Worm (Caenorhabditis elegans) whole organism, L4 larva: ENCODE results near the gene W06H8.6.
A peak's percentile ranks its signal among the peaks of the same experiment; 100 is the strongest.

Source experiments
- D1046.2 ChIP-seq: fragments of 200-800 bp; sonication (Bioruptor generic); IDR thresholded peaks from 2 replicates; pipeline ENCODE4 v1.3.6; 2022; ENCODE audit warnings: missing genetic modification characterization, missing compliant biosample characterization
- F49E8.2 ChIP-seq: sonication (generic microtip); optimal IDR thresholded peaks from 2 replicates; lab custom pipeline; 2016; ENCODE audit warnings: missing compliant biosample characterization, mild to moderate bottlenecking, missing genetic modification characterization, borderline replicate concordance
- Y5F2A.4 ChIP-seq: fragments of 200-800 bp; sonication (Bioruptor generic); optimal IDR thresholded peaks from 2 replicates; lab custom pipeline; 2018; ENCODE audit warnings: mild to moderate bottlenecking, missing genetic modification characterization, missing compliant biosample characterization
- ZK337.2 ChIP-seq: fragments of 200-800 bp; sonication (Bioruptor generic); IDR thresholded peaks from 2 replicates; pipeline ENCODE4 v1.3.6; 2022; ENCODE audit warnings: missing genetic modification reagents, missing genetic modification characterization, missing compliant biosample characterization
- aha-1 ChIP-seq: fragments of 150-350 bp; peaks from one replicate; lab custom pipeline; 2014; ENCODE audit warnings: missing biosample characterization, missing genetic modification characterization
- aly-2 ChIP-seq: sonication (generic microtip); optimal IDR thresholded peaks from 2 replicates; lab custom pipeline; 2018; ENCODE audit warnings: missing biosample characterization, missing genetic modification characterization
- attf-4 ChIP-seq: sonication (generic microtip); optimal IDR thresholded peaks from 3 replicates; lab custom pipeline; 2017; ENCODE audit warnings: missing biosample characterization, missing genetic modification characterization
- ceh-62 ChIP-seq: sonication (generic microtip); optimal IDR thresholded peaks from 2 replicates; lab custom pipeline; 2017; ENCODE audit warnings: missing biosample characterization, missing genetic modification characterization
- cey-2 ChIP-seq: sonication (generic microtip); optimal IDR thresholded peaks from 3 replicates; lab custom pipeline; 2017; ENCODE audit warnings: missing genetic modification characterization, mild to moderate bottlenecking, missing compliant biosample characterization, antibody characterized with exemption, borderline replicate concordance; ENCODE audit not compliant: insufficient read depth
- ctbp-1 ChIP-seq: fragments of 200-800 bp; sonication (Bioruptor generic); IDR thresholded peaks from 2 replicates; pipeline ENCODE4 v1.3.6; 2022; ENCODE audit warnings: missing genetic modification reagents, missing genetic modification characterization, missing compliant biosample characterization
- daf-16 ChIP-seq, 3 experiments: sonication (generic microtip); optimal IDR thresholded peaks; 2 replicates each; lab custom pipeline; 2016 to 2017; ENCODE audit warnings: missing genetic modification characterization in 3 of 3, missing genetic modification reagents in 3 of 3, mild to moderate bottlenecking in 2 of 3, missing compliant biosample characterization in 2 of 3, missing biosample characterization in 1 of 3, moderate library complexity in 1 of 3
- dmd-6 ChIP-seq: fragments of 200-800 bp; sonication (Bioruptor generic); IDR thresholded peaks from 2 replicates; pipeline ENCODE4 v1.3.6; 2022; ENCODE audit warnings: missing genetic modification reagents, missing genetic modification characterization, missing compliant biosample characterization
- dmd-9 ChIP-seq: fragments of 200-800 bp; sonication (Bioruptor generic); IDR thresholded peaks from 2 replicates; pipeline ENCODE4 v1.3.6; 2022; ENCODE audit warnings: missing genetic modification reagents, missing genetic modification characterization, missing compliant biosample characterization
- dpl-1 ChIP-seq: fragments of 150-350 bp; optimal IDR thresholded peaks from 2 replicates; lab custom pipeline; 2014; ENCODE audit warnings: missing biosample characterization, missing genetic modification reagents, missing genetic modification characterization
- egl-43 ChIP-seq: fragments of 200-800 bp; sonication (Bioruptor generic); IDR thresholded peaks from 2 replicates; pipeline ENCODE4 v1.3.6; 2022; ENCODE audit warnings: missing genetic modification reagents, missing genetic modification characterization, missing compliant biosample characterization
- hif-1 ChIP-seq, 2 experiments: sonication (generic microtip); optimal IDR thresholded peaks; 2 replicates each; lab custom pipeline; 2016 to 2017; ENCODE audit warnings: missing compliant biosample characterization in 2 of 2, missing genetic modification characterization in 2 of 2, missing genetic modification reagents in 2 of 2, missing genotype in 2 of 2, mild to moderate bottlenecking in 1 of 2
- hlh-30 ChIP-seq: sonication (generic microtip); optimal IDR thresholded peaks from 2 replicates; lab custom pipeline; 2017; ENCODE audit warnings: antibody characterized with exemption, mild to moderate bottlenecking, missing genetic modification characterization, missing compliant biosample characterization; ENCODE audit not compliant: insufficient read depth
- hmg-1.1 ChIP-seq: fragments of 200-800 bp; sonication (Bioruptor generic); IDR thresholded peaks from 2 replicates; pipeline ENCODE4 v1.3.6; 2022; ENCODE audit warnings: missing genetic modification reagents, missing genetic modification characterization, missing compliant biosample characterization
- jun-1 ChIP-seq: fragments of 150-350 bp; optimal IDR thresholded peaks from 2 replicates; lab custom pipeline; 2014; ENCODE audit warnings: missing biosample characterization, missing genetic modification reagents, missing genetic modification characterization
- lin-29 ChIP-seq: fragments of 200-800 bp; sonication (Bioruptor generic); IDR thresholded peaks from 2 replicates; pipeline ENCODE4 v1.3.6; 2022; ENCODE audit warnings: missing genetic modification reagents, missing genetic modification characterization, missing compliant biosample characterization
- madf-5 ChIP-seq, 2 experiments: fragments of 200-800 bp; sonication (Bioruptor generic); IDR thresholded peaks; 2 replicates each; pipeline ENCODE4 v1.3.6; 2022; ENCODE audit warnings: missing compliant biosample characterization in 2 of 2, missing genetic modification characterization in 2 of 2
- madf-9 ChIP-seq: fragments of 200-800 bp; sonication (Bioruptor generic); conservative IDR thresholded peaks from 2 replicates; pipeline ENCODE4 v1.3.6; 2022; ENCODE audit warnings: missing genetic modification reagents, missing genetic modification characterization, missing compliant biosample characterization
- mdl-1 ChIP-seq, 2 experiments: fragments of 150-350 bp in 1 of 2; sonication (generic microtip) in 1 of 2; optimal IDR thresholded peaks; 2 replicates each; lab custom pipeline; 2014 to 2017; ENCODE audit warnings: missing biosample characterization in 2 of 2, missing genetic modification characterization in 2 of 2
- mdt-29 ChIP-seq: fragments of 200-800 bp; sonication (Bioruptor generic); IDR thresholded peaks from 2 replicates; pipeline ENCODE4 v1.3.6; 2022; ENCODE audit warnings: missing genetic modification reagents, missing genetic modification characterization, missing compliant biosample characterization
- mep-1 ChIP-seq: fragments of 150-350 bp; sonication (generic microtip); optimal IDR thresholded peaks from 3 replicates; lab custom pipeline; 2014; ENCODE audit warnings: missing biosample characterization, missing genetic modification characterization
- mes-2 ChIP-seq: sonication (generic microtip); optimal IDR thresholded peaks from 2 replicates; lab custom pipeline; 2016; ENCODE audit warnings: missing genotype, mild to moderate bottlenecking, missing genetic modification characterization, missing compliant biosample characterization; ENCODE audit not compliant: poor library complexity, severe bottlenecking
- nhr-102 ChIP-seq: sonication (generic microtip); optimal IDR thresholded peaks from 2 replicates; lab custom pipeline; 2016; ENCODE audit warnings: mild to moderate bottlenecking, missing genetic modification characterization, moderate library complexity, missing compliant biosample characterization
- nhr-111 ChIP-seq: fragments of 200-800 bp; sonication (Bioruptor generic); optimal IDR thresholded peaks from 2 replicates; lab custom pipeline; 2018; ENCODE audit warnings: mild to moderate bottlenecking, missing genetic modification characterization, missing compliant biosample characterization
- nhr-237 ChIP-seq: sonication (generic microtip); optimal IDR thresholded peaks from 2 replicates; lab custom pipeline; 2017; ENCODE audit warnings: missing biosample characterization, missing genetic modification characterization
- nhr-42 ChIP-seq: fragments of 200-800 bp; sonication (Bioruptor generic); IDR thresholded peaks from 2 replicates; pipeline ENCODE4 v1.3.6; 2022; ENCODE audit warnings: missing genetic modification characterization, missing compliant biosample characterization
- nhr-48 ChIP-seq: sonication (generic microtip); optimal IDR thresholded peaks from 2 replicates; lab custom pipeline; 2016; ENCODE audit warnings: mild to moderate bottlenecking, missing genetic modification characterization, missing compliant biosample characterization
- nhr-6 ChIP-seq: fragments of 150-350 bp; optimal IDR thresholded peaks from 2 replicates; lab custom pipeline; 2014; ENCODE audit warnings: missing biosample characterization, missing genetic modification characterization
- nhr-76 ChIP-seq: fragments of 150-350 bp; optimal IDR thresholded peaks from 2 replicates; lab custom pipeline; 2014; ENCODE audit warnings: missing biosample characterization, missing genetic modification characterization
- pha-4 ChIP-seq, 2 experiments: fragments of 150-350 bp in 1 of 2; fragments of 200-800 bp in 1 of 2; sonication (Bioruptor generic) in 1 of 2; IDR thresholded peaks in 1 of 2; optimal IDR thresholded peaks in 1 of 2; 2 replicates each; pipeline versions ENCODE4 v1.3.6 to Lab custom; 2014 to 2022; ENCODE audit warnings: missing genetic modification characterization in 2 of 2, missing genetic modification reagents in 2 of 2, missing biosample characterization in 1 of 2, missing compliant biosample characterization in 1 of 2
- php-3 ChIP-seq: fragments of 200-800 bp; sonication (Bioruptor generic); IDR thresholded peaks from 2 replicates; pipeline ENCODE4 v1.3.6; 2022; ENCODE audit warnings: missing genetic modification reagents, missing genetic modification characterization, missing compliant biosample characterization
- set-16 ChIP-seq: fragments of 200-800 bp; sonication (Bioruptor generic); IDR thresholded peaks from 2 replicates; pipeline ENCODE4 v1.3.6; 2022; ENCODE audit warnings: missing genetic modification reagents, missing genetic modification characterization, missing compliant biosample characterization
- snpc-4 ChIP-seq: fragments of 150-350 bp; optimal IDR thresholded peaks from 2 replicates; lab custom pipeline; 2014; ENCODE audit warnings: missing biosample characterization, missing genetic modification characterization
- tra-1 ChIP-seq: fragments of 200-800 bp; sonication (Bioruptor generic); IDR thresholded peaks from 2 replicates; pipeline ENCODE4 v1.3.6; 2022; ENCODE audit warnings: missing genetic modification reagents, missing genetic modification characterization, missing compliant biosample characterization
- unc-62 ChIP-seq, 3 experiments: fragments of 150-350 bp in 1 of 3; sonication (generic microtip); optimal IDR thresholded peaks in 2 of 3; peaks in 1 of 3; 1 replicate in 1 of 3; 2 replicates in 2 of 3; lab custom pipeline; 2014 to 2017; ENCODE audit warnings: missing biosample characterization in 3 of 3, missing genetic modification characterization in 3 of 3, missing genetic modification reagents in 3 of 3, missing genotype in 1 of 3
- vab-7 ChIP-seq: fragments of 200-800 bp; sonication (Bioruptor generic); IDR thresholded peaks from 2 replicates; pipeline ENCODE4 v1.3.6; 2022; ENCODE audit warnings: missing genetic modification reagents, missing genetic modification characterization, missing compliant biosample characterization
- zag-1 ChIP-seq: fragments of 150-350 bp; optimal IDR thresholded peaks from 2 replicates; lab custom pipeline; 2014; ENCODE audit warnings: missing biosample characterization, missing genetic modification characterization
- zfp-2 ChIP-seq: sonication (generic microtip); optimal IDR thresholded peaks from 2 replicates; lab custom pipeline; 2016; ENCODE audit warnings: mild to moderate bottlenecking, missing genetic modification characterization, missing compliant biosample characterization
- zip-11 ChIP-seq: fragments of 200-800 bp; sonication (Bioruptor generic); IDR thresholded peaks from 2 replicates; pipeline ENCODE4 v1.3.6; 2022; ENCODE audit warnings: missing genetic modification characterization, missing compliant biosample characterization
- ztf-11 ChIP-seq: fragments of 150-350 bp; optimal IDR thresholded peaks from 2 replicates; lab custom pipeline; 2014; ENCODE audit warnings: missing biosample characterization, missing genetic modification characterization

The W06H8.6 gene

DNA sequence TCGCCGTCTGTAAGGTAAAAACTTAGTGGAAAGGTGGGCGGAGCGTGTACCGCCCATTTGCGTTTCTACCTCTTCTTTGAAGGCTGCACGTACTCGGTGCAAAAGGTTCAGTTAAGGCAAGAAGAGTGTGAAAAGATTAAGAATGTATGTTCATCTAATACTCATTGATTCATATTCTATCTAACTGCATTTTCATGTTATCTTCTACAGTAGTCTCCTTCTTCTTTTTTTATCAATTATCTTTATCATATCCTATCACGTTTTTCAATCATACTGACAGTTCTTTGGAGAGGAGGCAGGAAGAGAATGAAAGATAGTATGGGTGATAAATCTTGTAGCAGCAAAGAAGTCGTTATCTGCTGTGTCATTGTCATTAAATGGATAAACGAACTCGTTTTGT, 20.6 kb upstream of the W06H8.6 start (continued):
- peak in 1 of 2 experiments; percentile 98 for TF ChIP-seq unc-62 (GFP tag; optimal IDR thresholded peaks at IDR 0.05 in 1 of 2; lab: Kevin White, UChicago)
- TF ChIP-seq unc-62 (tag; optimal IDR thresholded peaks at IDR 0.05; lab: Kevin White, UChicago), result no peak
- TF ChIP-seq vab-7 (GFP tag; lab: Robert Waterston, UW), result no peak
- TF ChIP-seq dmd-6, result peak; percentile 97
- TF ChIP-seq mdl-1 (tag; optimal IDR thresholded peaks at IDR 0.05; lab: Kevin White, UChicago), result peak; percentile 31 to 86
- peak; percentile 91 for TF ChIP-seq cey-2 (tag; lab: Kevin White, UChicago)

DNA sequence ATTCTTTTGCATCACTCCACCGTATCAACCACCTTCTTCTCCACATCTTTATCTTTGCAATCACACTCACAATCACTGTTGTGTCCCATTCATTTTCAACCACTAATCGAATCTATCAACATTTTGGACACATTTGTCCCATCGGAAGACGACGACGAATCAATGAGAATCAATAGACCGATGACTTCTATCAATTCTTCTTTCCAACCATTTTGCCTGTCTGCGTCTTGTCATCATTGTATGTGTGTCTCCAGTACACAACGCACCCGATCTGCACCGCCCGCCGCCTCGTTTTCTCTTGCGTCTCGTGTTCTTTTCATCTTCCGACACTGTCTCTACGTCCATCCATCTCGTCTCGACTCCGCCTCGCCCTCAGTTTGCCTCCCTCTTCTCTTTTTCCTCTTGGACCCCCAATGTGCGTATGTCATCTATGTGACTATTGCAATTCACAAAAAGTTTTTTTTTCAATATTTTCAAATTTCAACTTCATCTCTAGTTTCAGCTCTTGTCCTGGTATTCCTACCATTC, 19.7 kb upstream of the W06H8.6 start, which contains the start of gene dmd-7:
TSS of gene dmd-7 (plus strand) at position 478 of the 528 bp plus-strand sequence.
- TF ChIP-seq dmd-6 (peak; percentile 99), snpc-4 (tag; lab: Kevin White, UChicago) (no peak), lin-29 (GFP tag; lab: Robert Waterston, UW) (0 out of 2 replicates have a peak, but pooled peaks have one; percentile 14), egl-43 (GFP tag; lab: Robert Waterston, UW) (0 out of 2 replicates have a peak, but pooled peaks have one; percentile 14), zip-11 (GFP tag; lab: Robert Waterston, UW) (no peak), attf-4 (tag; lab: Kevin White, UChicago) (no peak), hmg-1.1 (peak; percentile 84), hif-1 (tag; optimal IDR thresholded peaks at IDR 0.05; lab: Kevin White, UChicago) (peak; percentile 2 to 95), D1046.2 (no peak), nhr-237 (tag; lab: Kevin White, UChicago) (no peak), ztf-11 (tag; lab: Kevin White, UChicago) (no peak), dpl-1 (GFP tag; lab: Kevin White, UChicago) (peak; percentile 25), hlh-30 (peak; percentile 93), dmd-9 (no peak), F49E8.2 (tag; lab: Kevin White, UChicago) (no peak), php-3 (no peak), nhr-6 (tag; lab: Kevin White, UChicago) (peak; percentile 89), ceh-62 (tag; lab: Kevin White, UChicago) (no peak), nhr-76 (tag; lab: Kevin White, UChicago) (peak; percentile 63), mes-2 (tag; lab: Kevin White, UChicago) (peak; percentile 80), set-16 (GFP tag; lab: Robert Waterston, UW) (peak; percentile 58), nhr-42 (GFP tag; lab: Robert Waterston, UW) (0 out of 2 replicates have a peak, but pooled peaks have one; percentile 49), nhr-111 (GFP tag; lab: Kevin White, UChicago) (no peak), tra-1 (GFP tag; lab: Robert Waterston, UW) (peak; percentile 94), Y5F2A.4 (no peak), ctbp-1 (GFP tag; lab: Robert Waterston, UW) (0 out of 2 replicates have a peak, but pooled peaks have one; percentile 60), cey-2 (tag; lab: Kevin White, UChicago) (peak; percentile 58), madf-9 (GFP tag; lab: Robert Waterston, UW) (peak; percentile 49; the same call in 1 of the 2 replicates), zag-1 (peak; percentile 18), nhr-102 (peak; percentile 69), daf-16 (GFP tag; optimal IDR thresholded peaks at IDR 0.05; lab: Kevin White, UChicago) (peak; percentile 23 to 51), daf-16 (tag; optimal IDR thresholded peaks at IDR 0.05; lab: Kevin White, UChicago) (peak; percentile 55), ZK337.2 (no peak), aha-1 (tag; lab: Kevin White, UChicago) (peak; percentile 99), mdl-1 (tag; optimal IDR thresholded peaks at IDR 0.05; lab: Kevin White, UChicago) (peak; percentile 81 to 95), pha-4 (GFP tag; IDR thresholded peaks at IDR 0.05; lab: Robert Waterston, UW) (peak; percentile 61; the same call in 1 of the 2 replicates), pha-4 (tag; optimal IDR thresholded peaks at IDR 0.05; lab: Kevin White, UChicago) (no peak), zfp-2 (no peak), unc-62 (GFP tag; optimal IDR thresholded peaks at IDR 0.05 in 1 of 2; lab: Kevin White, UChicago) (peak in 1 of 2 experiments; percentile 94), unc-62 (tag; optimal IDR thresholded peaks at IDR 0.05; lab: Kevin White, UChicago) (no peak), mdt-29 (0 out of 2 replicates have a peak, but pooled peaks have one; percentile 50), jun-1 (tag; lab: Kevin White, UChicago) (peak; percentile 13), aly-2 (tag; lab: Kevin White, UChicago) (no peak), madf-5 (GFP tag; IDR thresholded peaks at IDR 0.05; lab: Robert Waterston, UW) (no peak), nhr-48 (tag; lab: Kevin White, UChicago) (peak; percentile 100), mep-1 (tag; lab: Kevin White, UChicago) (peak; percentile 78)
